Fruit fly (Drosophila melanogaster) whole organism, embryonic: ENCODE measurements around the gene SsRbeta.

Experiments
- Aef1 ChIP-seq: fragments of 200-800 bp; sonication (Bioruptor generic); IDR thresholded peaks from 3 replicates; pipeline ENCODE4 v1.3.6; 2022; ENCODE audit warnings: missing biosample characterization, missing genetic modification characterization
- CG10274 ChIP-seq: fragments of 200-800 bp; sonication (Bioruptor generic); optimal IDR thresholded peaks from 3 replicates; lab custom pipeline; 2017; ENCODE audit warnings: missing biosample characterization, mild to moderate bottlenecking, missing genetic modification characterization
- CG10543 ChIP-seq: fragments of 200-800 bp; sonication (Bioruptor generic); optimal IDR thresholded peaks from 3 replicates; lab custom pipeline; 2017; ENCODE audit warnings: missing biosample characterization, mild to moderate bottlenecking, missing genetic modification characterization, moderate library complexity
- CG11085 ChIP-seq: fragments of 200-800 bp; sonication (Bioruptor generic); IDR thresholded peaks from 2 replicates; pipeline ENCODE4 v1.3.6; 2022; ENCODE audit warnings: missing biosample characterization, missing genetic modification characterization
- CG12659 ChIP-seq: fragments of 200-800 bp; sonication (Bioruptor generic); optimal IDR thresholded peaks from 3 replicates; lab custom pipeline; 2017; ENCODE audit warnings: mild to moderate bottlenecking, missing biosample characterization, missing genetic modification reagents, missing genetic modification characterization
- CG13775 ChIP-seq: fragments of 200-800 bp; sonication (Bioruptor generic); optimal IDR thresholded peaks from 3 replicates; lab custom pipeline; 2017; ENCODE audit warnings: missing biosample characterization, mild to moderate bottlenecking, missing genetic modification characterization
- CG13894 ChIP-seq: fragments of 200-800 bp; sonication (Bioruptor generic); optimal IDR thresholded peaks from 3 replicates; lab custom pipeline; 2018; ENCODE audit warnings: missing biosample characterization, mild to moderate bottlenecking, missing genetic modification characterization, moderate library complexity
- CG14860 ChIP-seq: fragments of 200-800 bp; sonication (Bioruptor generic); IDR thresholded peaks from 3 replicates; pipeline ENCODE4 v1.3.6; 2022; ENCODE audit warnings: missing biosample characterization, missing genetic modification characterization; ENCODE audit not compliant: partially characterized antibody
- CG15514 ChIP-seq: fragments of 200-800 bp; sonication (Bioruptor generic); optimal IDR thresholded peaks from 3 replicates; lab custom pipeline; 2017; ENCODE audit warnings: missing biosample characterization, missing genetic modification characterization, mild to moderate bottlenecking, moderate library complexity, missing genetic modification reagents
- CG1603 ChIP-seq: fragments of 200-800 bp; sonication (Bioruptor generic); optimal IDR thresholded peaks from 2 replicates; lab custom pipeline; 2019; ENCODE audit warnings: missing biosample characterization, mild to moderate bottlenecking, missing genetic modification characterization, moderate library complexity
- CG1647 ChIP-seq: fragments of 200-800 bp; sonication (Bioruptor generic); optimal IDR thresholded peaks from 3 replicates; lab custom pipeline; 2016; ENCODE audit warnings: missing biosample characterization, missing genetic modification characterization
- CG17328 ChIP-seq: fragments of 200-800 bp; sonication (Bioruptor generic); IDR thresholded peaks from 2 replicates; pipeline ENCODE4 v1.3.6; 2022; ENCODE audit warnings: missing biosample characterization, missing genetic modification characterization
- CG17361 ChIP-seq: fragments of 200-800 bp; sonication (Bioruptor generic); IDR thresholded peaks from 3 replicates; pipeline ENCODE4 v1.3.6; 2022; ENCODE audit warnings: missing biosample characterization, missing genetic modification characterization
- CG17612 ChIP-seq: fragments of 200-800 bp; sonication (Bioruptor generic); IDR thresholded peaks from 2 replicates; pipeline ENCODE4 v1.3.6; 2022; ENCODE audit warnings: missing biosample characterization, missing genetic modification characterization
- CG1832 ChIP-seq: fragments of 200-800 bp; sonication (Bioruptor generic); optimal IDR thresholded peaks from 2 replicates; lab custom pipeline; 2017; ENCODE audit warnings: missing biosample characterization, mild to moderate bottlenecking, missing genetic modification characterization, inconsistent platforms
- CG30431 ChIP-seq: fragments of 200-800 bp; sonication (Bioruptor generic); optimal IDR thresholded peaks from 2 replicates; lab custom pipeline; 2017; ENCODE audit warnings: missing biosample characterization, missing genetic modification characterization
- CG3065 ChIP-seq: fragments of 200-800 bp; sonication (Bioruptor generic); optimal IDR thresholded peaks from 2 replicates; lab custom pipeline; 2016; ENCODE audit warnings: missing biosample characterization, missing genetic modification characterization
- CG3726 ChIP-seq: fragments of 200-800 bp; sonication (Bioruptor generic); IDR thresholded peaks from 3 replicates; pipeline ENCODE4, ENCODE4 v1.3.6; 2022; ENCODE audit warnings: missing biosample characterization, missing genetic modification characterization
- CG3838 ChIP-seq: fragments of 200-800 bp; sonication (Bioruptor generic); optimal IDR thresholded peaks from 3 replicates; lab custom pipeline; 2016; ENCODE audit warnings: missing biosample characterization, missing genetic modification characterization
- CG42726 ChIP-seq: fragments of 200-800 bp; sonication (Bioruptor generic); IDR thresholded peaks from 2 replicates; pipeline ENCODE4 v1.3.6; 2022; ENCODE audit warnings: missing biosample characterization, missing genetic modification characterization; ENCODE audit not compliant: partially characterized antibody
- CG6689 ChIP-seq: fragments of 200-800 bp; sonication (Bioruptor generic); IDR thresholded peaks from 2 replicates; pipeline ENCODE4 v1.3.6; 2022; ENCODE audit warnings: missing biosample characterization, missing genetic modification characterization
- CG7556 ChIP-seq: fragments of 200-800 bp; sonication (Bioruptor generic); optimal IDR thresholded peaks from 2 replicates; lab custom pipeline; 2017; ENCODE audit warnings: missing biosample characterization, mild to moderate bottlenecking, missing genetic modification characterization
- CG7745 ChIP-seq: fragments of 200-800 bp; sonication (Bioruptor generic); optimal IDR thresholded peaks from 2 replicates; lab custom pipeline; 2018; ENCODE audit warnings: missing biosample characterization, mild to moderate bottlenecking, missing genetic modification characterization, moderate library complexity
- Elba2 ChIP-seq: fragments of 200-800 bp; sonication (Bioruptor generic); optimal IDR thresholded peaks from 3 replicates; lab custom pipeline; 2016; ENCODE audit warnings: missing biosample characterization, missing genetic modification characterization
- HLH4C ChIP-seq: fragments of 200-800 bp; sonication (Bioruptor generic); IDR thresholded peaks from 3 replicates; pipeline ENCODE4 v1.3.6; 2022; ENCODE audit warnings: missing biosample characterization, missing genetic modification characterization; ENCODE audit not compliant: partially characterized antibody
- Hmr ChIP-seq: fragments of 200-800 bp; sonication (Bioruptor generic); optimal IDR thresholded peaks from 3 replicates; lab custom pipeline; 2017; ENCODE audit warnings: mild to moderate bottlenecking, missing biosample characterization, missing genetic modification reagents, missing genetic modification characterization
- MESR4 ChIP-seq: fragments of 200-800 bp; sonication (Bioruptor generic); optimal IDR thresholded peaks from 2 replicates; lab custom pipeline; 2018; ENCODE audit warnings: missing biosample characterization, mild to moderate bottlenecking, missing genetic modification characterization, moderate library complexity
- Med ChIP-seq: fragments of 200-800 bp; sonication (Bioruptor generic); peaks from one replicate; lab custom pipeline; 2016; ENCODE audit warnings: missing biosample characterization, missing genetic modification characterization, mild to moderate bottlenecking, inconsistent platforms, moderate library complexity
- NC2β ChIP-seq: fragments of 200-800 bp; sonication (Bioruptor generic); optimal IDR thresholded peaks from 2 replicates; lab custom pipeline; 2016; ENCODE audit warnings: missing biosample characterization, missing genetic modification characterization
- Opbp ChIP-seq: fragments of 200-800 bp; sonication (Bioruptor generic); IDR thresholded peaks from 3 replicates; pipeline ENCODE4 v1.3.6; 2022; ENCODE audit warnings: missing biosample characterization, missing genetic modification characterization; ENCODE audit not compliant: partially characterized antibody
- Optix ChIP-seq: fragments of 200-800 bp; sonication (Bioruptor generic); IDR thresholded peaks from 3 replicates; pipeline ENCODE4 v1.3.6; 2022; ENCODE audit warnings: missing biosample characterization, missing genetic modification characterization
- Scr ChIP-seq: fragments of 200-800 bp; sonication (Bioruptor generic); IDR thresholded peaks from 2 replicates; pipeline ENCODE4 v1.3.6; 2022; ENCODE audit warnings: missing biosample characterization, missing genetic modification characterization; ENCODE audit not compliant: partially characterized antibody
- Xbp1 ChIP-seq: fragments of 200-800 bp; sonication (Bioruptor generic); optimal IDR thresholded peaks from 3 replicates; lab custom pipeline; 2016; ENCODE audit warnings: missing biosample characterization, mild to moderate bottlenecking, missing genetic modification characterization
- ara ChIP-seq: fragments of 200-800 bp; sonication (Bioruptor generic); IDR thresholded peaks from 2 replicates; pipeline ENCODE4 v1.3.6; 2022; ENCODE audit warnings: missing biosample characterization, missing genetic modification characterization
- bcd ChIP-seq: fragments of 200-800 bp; sonication (Bioruptor generic); optimal IDR thresholded peaks from 2 replicates; lab custom pipeline; 2017; ENCODE audit warnings: missing biosample characterization, mild to moderate bottlenecking, missing genetic modification characterization
- crol ChIP-seq: fragments of 200-800 bp; sonication (Bioruptor generic); IDR thresholded peaks from 2 replicates; pipeline ENCODE4 v1.3.6; 2022; ENCODE audit warnings: missing biosample characterization, missing genetic modification characterization
- crp ChIP-seq, 2 experiments: fragments of 200-800 bp; sonication (Bioruptor generic); optimal IDR thresholded peaks; 2 replicates in 1 of 2; 3 replicates in 1 of 2; lab custom pipeline; 2017; ENCODE audit warnings: missing biosample characterization in 2 of 2, missing genetic modification characterization in 2 of 2, mild to moderate bottlenecking in 1 of 2, moderate library complexity in 1 of 2
- dmrt99B ChIP-seq: fragments of 200-800 bp; sonication (Bioruptor generic); optimal IDR thresholded peaks from 2 replicates; lab custom pipeline; 2018; ENCODE audit warnings: missing biosample characterization, mild to moderate bottlenecking, missing genetic modification characterization, moderate library complexity
- gem ChIP-seq: fragments of 200-800 bp; sonication (Bioruptor generic); optimal IDR thresholded peaks from 2 replicates; lab custom pipeline; 2019; ENCODE audit warnings: missing biosample characterization, mild to moderate bottlenecking, missing genetic modification characterization, moderate library complexity
- gsb ChIP-seq: fragments of 200-800 bp; sonication (Bioruptor generic); IDR thresholded peaks from 2 replicates; pipeline ENCODE4 v1.3.6; 2022; ENCODE audit warnings: missing biosample characterization, missing genetic modification characterization
- gt ChIP-seq: fragments of 200-800 bp; sonication (Bioruptor generic); IDR thresholded peaks from 2 replicates; pipeline ENCODE4 v1.3.6; 2022; ENCODE audit warnings: missing biosample characterization, missing genetic modification characterization
- inv ChIP-seq: fragments of 200-800 bp; sonication (Bioruptor generic); IDR thresholded peaks from 2 replicates; pipeline ENCODE4 v1.3.6; 2022; ENCODE audit warnings: missing biosample characterization, missing genetic modification characterization; ENCODE audit not compliant: partially characterized antibody
- lola ChIP-seq, 3 experiments: fragments of >200 bp in 2 of 3; fragments of 200-800 bp in 1 of 3; sonication (Bioruptor generic) in 1 of 3; optimal IDR thresholded peaks; 2 replicates each; lab custom pipeline; 2017 to 2019; ENCODE audit warnings: missing biosample characterization in 3 of 3, missing genetic modification characterization in 3 of 3, mild to moderate bottlenecking in 1 of 3, moderate library complexity in 1 of 3
- pho ChIP-seq: fragments of 200-800 bp; sonication (Bioruptor generic); optimal IDR thresholded peaks from 2 replicates; lab custom pipeline; 2016; ENCODE audit warnings: missing biosample characterization, missing genetic modification characterization
- psq ChIP-seq: fragments of 200-800 bp; sonication (Bioruptor generic); optimal IDR thresholded peaks from 2 replicates; lab custom pipeline; 2017; ENCODE audit warnings: missing biosample characterization, missing genetic modification characterization
- trh ChIP-seq: fragments of 200-800 bp; sonication (Bioruptor generic); optimal IDR thresholded peaks from 2 replicates; lab custom pipeline; 2016; ENCODE audit warnings: missing biosample characterization, missing genetic modification characterization
- vvl ChIP-seq: fragments of 200-800 bp; sonication (Bioruptor generic); IDR thresholded peaks from 2 replicates; pipeline ENCODE4 v1.3.6; 2022; ENCODE audit warnings: missing biosample characterization, missing genetic modification characterization
- wek ChIP-seq: fragments of 200-800 bp; sonication (Bioruptor generic); optimal IDR thresholded peaks from 3 replicates; lab custom pipeline; 2018; ENCODE audit warnings: missing biosample characterization, mild to moderate bottlenecking, missing genetic modification characterization, moderate library complexity
- zfh1 ChIP-seq: fragments of 200-800 bp; sonication (Bioruptor generic); IDR thresholded peaks from 3 replicates; pipeline ENCODE4 v1.3.6; 2022; ENCODE audit warnings: missing biosample characterization, missing genetic modification characterization

The SsRbeta gene

DNA sequence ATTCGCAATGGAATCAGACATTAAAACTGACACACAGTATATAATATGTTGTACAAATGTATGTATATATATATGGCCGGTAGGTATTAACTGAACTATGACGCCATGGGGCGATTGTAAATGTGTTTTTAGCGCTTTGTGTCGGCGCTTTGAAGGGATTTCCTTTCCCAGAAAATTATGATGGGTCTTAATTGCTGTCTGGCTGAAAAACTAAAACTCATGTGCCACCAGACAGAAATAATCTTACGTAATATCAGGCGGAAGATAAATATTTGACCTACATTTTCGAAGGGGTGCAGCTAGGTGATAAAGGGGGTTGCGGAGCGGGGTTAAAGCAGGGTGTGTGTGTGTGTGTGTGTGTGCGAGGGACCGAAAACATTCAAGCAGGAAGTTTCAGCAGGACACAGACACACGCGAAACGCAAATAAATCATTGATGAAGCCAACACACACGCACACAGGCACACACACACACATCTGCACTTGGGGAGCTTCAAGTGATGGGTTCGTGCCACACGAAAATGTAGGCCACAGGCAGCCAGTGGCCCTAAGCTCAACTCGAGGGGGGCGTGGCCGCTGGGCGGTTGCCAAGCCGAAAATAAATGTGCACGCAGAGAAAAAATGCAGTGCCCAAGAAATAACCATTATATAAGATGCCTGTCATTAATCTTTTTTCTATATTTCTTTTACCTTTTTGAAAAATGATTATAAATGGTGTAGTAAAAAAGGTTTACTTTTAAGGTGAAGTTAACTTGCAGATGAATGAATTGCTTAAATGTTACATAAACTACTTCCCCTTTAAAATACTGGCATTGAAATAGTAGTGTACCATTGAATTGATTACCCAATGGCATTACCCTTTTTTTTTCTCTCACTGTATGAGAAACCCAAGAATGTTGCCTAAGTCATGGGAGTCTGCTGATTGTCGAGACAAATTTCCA lies 28.1 kb downstream of the SsRbeta start (continued):
- TF ChIP-seq gem: peak; percentile 83
- no peak for TF ChIP-seq Scr (GFP tag; lab: Robert Waterston, UW)
- TF ChIP-seq CG7745 (tag; lab: Kevin White, UChicago): no peak
- TF ChIP-seq CG3065: peak; percentile 16
- TF ChIP-seq CG17361: peak; percentile 40; the same call in 2 of the 3 replicates
- TF ChIP-seq CG12659: peak; percentile 39
- TF ChIP-seq Opbp (GFP tag; lab: Robert Waterston, UW): no peak
- TF ChIP-seq vvl (GFP tag; lab: Robert Waterston, UW): peak; percentile 32; the same call in 1 of the 2 replicates
- TF ChIP-seq CG1832: no peak
- no peak for TF ChIP-seq trh (GFP tag; lab: Kevin White, UChicago)
- no peak for TF ChIP-seq CG10274
- TF ChIP-seq crp (GFP tag; optimal IDR thresholded peaks at IDR 0.05; lab: Kevin White, UChicago): no peak
- TF ChIP-seq psq: no peak
- TF ChIP-seq CG1603 (tag; lab: Kevin White, UChicago): peak; percentile 34
- TF ChIP-seq CG17612: no peak
- TF ChIP-seq CG1647 (GFP tag; lab: Kevin White, UChicago): peak; percentile 10
- TF ChIP-seq bcd (GFP tag; lab: Kevin White, UChicago): peak; percentile 38
- TF ChIP-seq Aef1 (GFP tag; lab: Robert Waterston, UW): no peak; the same call in 2 of the 3 replicates
- TF ChIP-seq Hmr: peak; percentile 63
- TF ChIP-seq ara (GFP tag; lab: Robert Waterston, UW): no peak
- peak; percentile 65 for TF ChIP-seq CG6689
- TF ChIP-seq CG30431 (GFP tag; lab: Kevin White, UChicago): peak; percentile 6
- TF ChIP-seq CG17328: 0 out of 2 replicates have a peak, but pooled peaks have one; percentile 17
- peak; percentile 80 for TF ChIP-seq CG7556 (GFP tag; lab: Kevin White, UChicago)
- peak; percentile 24; the same call in 1 of the 2 replicates for TF ChIP-seq gsb
- TF ChIP-seq CG11085 (GFP tag; lab: Robert Waterston, UW): no peak
- no peak for TF ChIP-seq CG13894 (tag; lab: Kevin White, UChicago)
- TF ChIP-seq pho: peak; percentile 39
- no peak for TF ChIP-seq gt (GFP tag; lab: Robert Waterston, UW)
- TF ChIP-seq Optix (GFP tag; lab: Robert Waterston, UW): no peak

DNA sequence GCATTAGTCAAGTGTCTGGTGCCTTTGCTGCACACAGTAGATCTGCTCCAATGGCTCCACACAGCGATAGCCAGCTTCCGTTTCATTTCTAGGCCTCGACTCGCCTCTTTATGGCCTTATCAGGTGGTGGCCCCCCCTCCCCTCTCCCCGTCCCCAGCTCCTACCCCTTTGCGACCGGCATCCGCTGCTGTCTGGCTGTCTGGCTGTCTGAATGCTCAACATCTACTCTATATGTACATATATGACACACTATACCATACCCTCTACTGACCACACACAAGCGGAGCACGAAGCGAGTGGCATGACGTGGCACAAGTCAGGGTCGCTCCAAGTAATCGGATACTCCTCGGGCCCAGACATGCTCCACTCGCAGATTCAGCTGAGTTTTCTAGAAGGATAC lies 28.9 kb downstream of the SsRbeta start:
- TF ChIP-seq HLH4C (peak; percentile 78), CG3726 (GFP tag; lab: Robert Waterston, UW) (no peak), CG14860 (GFP tag; lab: Robert Waterston, UW) (peak; percentile 56; the same call in 2 of the 3 replicates), wek (no peak), Med (GFP tag; lab: Kevin White, UChicago) (no peak), dmrt99B (tag; lab: Kevin White, UChicago) (no peak), CG3838 (GFP tag; lab: Kevin White, UChicago) (no peak), Xbp1 (GFP tag; lab: Kevin White, UChicago) (peak; percentile 9), zfh1 (no peak), CG15514 (no peak), CG13775 (GFP tag; lab: Kevin White, UChicago) (no peak), NC2β (GFP tag; lab: Kevin White, UChicago) (no peak), inv (GFP tag; lab: Robert Waterston, UW) (peak; percentile 33; the same call in 1 of the 2 replicates), CG42726 (GFP tag; lab: Robert Waterston, UW) (no peak), MESR4 (GFP tag; lab: Kevin White, UChicago) (no peak), crol (GFP tag; lab: Robert Waterston, UW) (peak; percentile 87), Elba2 (GFP tag; lab: Kevin White, UChicago) (no peak), CG10543 (peak; percentile 52), lola (GFP tag; optimal IDR thresholded peaks at IDR 0.05; lab: Kevin White, UChicago) (no peak)
